Worm (Caenorhabditis elegans) whole organism, L4 larva: ENCODE results near the gene lec-1.

Source experiments
- R02D3.7 ChIP-seq: fragments of 150-350 bp; sonication (generic microtip); optimal IDR thresholded peaks from 3 replicates; lab custom pipeline; 2014; ENCODE audit warnings: missing biosample characterization, missing genetic modification characterization
- Y105C5A.15 ChIP-seq: fragments of 200-800 bp; sonication (Bioruptor generic); IDR thresholded peaks from 2 replicates; pipeline ENCODE4 v1.3.6; 2022; ENCODE audit warnings: missing genetic modification characterization, missing compliant biosample characterization
- ceh-82 ChIP-seq: sonication (generic microtip); optimal IDR thresholded peaks from 2 replicates; lab custom pipeline; 2017; ENCODE audit warnings: missing biosample characterization, missing genetic modification characterization
- lsy-2 ChIP-seq, 2 experiments: fragments of 150-350 bp in 1 of 2; sonication (generic microtip) in 1 of 2; optimal IDR thresholded peaks; 2 replicates each; lab custom pipeline; 2014 to 2017; ENCODE audit warnings: missing biosample characterization in 2 of 2, missing genetic modification characterization in 2 of 2
- nhr-28 ChIP-seq: fragments of 150-350 bp; optimal IDR thresholded peaks from 2 replicates; lab custom pipeline; 2014; ENCODE audit warnings: missing biosample characterization, missing genetic modification characterization
- php-3 ChIP-seq: fragments of 200-800 bp; sonication (Bioruptor generic); IDR thresholded peaks from 2 replicates; pipeline ENCODE4 v1.3.6; 2022; ENCODE audit warnings: missing genetic modification reagents, missing genetic modification characterization, missing compliant biosample characterization
- pqm-1 ChIP-seq: sonication (generic microtip); optimal IDR thresholded peaks from 2 replicates; lab custom pipeline; 2017; ENCODE audit warnings: missing biosample characterization, missing genetic modification characterization
- unc-62 ChIP-seq, 3 experiments: fragments of 150-350 bp in 1 of 3; sonication (generic microtip); optimal IDR thresholded peaks in 2 of 3; peaks in 1 of 3; 1 replicate in 1 of 3; 2 replicates in 2 of 3; lab custom pipeline; 2014 to 2017; ENCODE audit warnings: missing biosample characterization in 3 of 3, missing genetic modification characterization in 3 of 3, missing genetic modification reagents in 3 of 3, missing genotype in 1 of 3

DNA sequence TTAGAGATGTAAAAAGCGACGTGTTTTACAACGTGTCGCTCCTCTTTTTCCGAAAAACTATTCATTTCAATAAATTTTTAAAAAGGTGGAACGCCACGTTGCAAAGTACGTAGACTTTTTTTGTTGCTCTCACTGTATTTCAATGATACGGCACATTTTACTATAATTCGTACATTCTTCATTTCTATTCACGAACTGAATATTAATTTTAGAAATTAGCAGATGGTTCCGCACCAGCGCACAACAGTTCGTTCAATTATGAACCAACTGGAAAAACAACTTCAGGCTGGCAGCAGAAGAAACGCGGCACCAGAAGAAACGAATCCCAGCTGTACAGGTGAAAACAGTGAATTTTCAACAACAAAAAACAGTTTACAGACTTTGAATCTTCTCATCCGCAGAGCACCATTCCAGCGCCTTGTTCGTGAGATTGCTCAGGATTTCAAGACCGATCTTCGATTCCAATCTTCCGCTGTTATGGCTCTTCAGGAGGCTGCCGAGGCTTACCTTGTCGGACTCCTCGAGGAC, 12.1 kb upstream of the lec-1 start, which contains the start of the genes W09H1.4 and his-73:
- TF ChIP-seq unc-62 (GFP tag; optimal IDR thresholded peaks at IDR 0.05 in 1 of 2; lab: Kevin White, UChicago) = no peak
- TF ChIP-seq unc-62 (tag; optimal IDR thresholded peaks at IDR 0.05; lab: Kevin White, UChicago) = no peak
- TF ChIP-seq R02D3.7 (tag; lab: Kevin White, UChicago) = no peak
- no peak for TF ChIP-seq pqm-1 (tag; lab: Kevin White, UChicago)
- no peak for TF ChIP-seq lsy-2 (tag; optimal IDR thresholded peaks at IDR 0.05; lab: Kevin White, UChicago)
- no peak for TF ChIP-seq Y105C5A.15 (GFP tag; lab: Robert Waterston, UW)
- no peak for TF ChIP-seq nhr-28 (tag; lab: Kevin White, UChicago)
- no peak for TF ChIP-seq php-3
- no peak for TF ChIP-seq ceh-82
